Fruit fly (Drosophila melanogaster): ENCODE measurements around the gene CG34012.
A peak's percentile ranks its signal among the peaks of the same experiment; 100 is the strongest.

Gene CG34012

dm6 chr3L:11062441-11062840 is 46.9 kb downstream of the CG34012 start, which contains the start of gene CG32069 (continued):
- TF ChIP-seq CG13123 (GFP tag; optimal IDR thresholded peaks at IDR 0.05): no peak
- TF ChIP-seq fru (optimal IDR thresholded peaks at IDR 0.05): no peak
- TF ChIP-seq Sry-β (GFP tag; optimal IDR thresholded peaks at IDR 0.05): peak; percentile 81
- TF ChIP-seq tio (GFP tag; optimal IDR thresholded peaks at IDR 0.05): no peak
- no peak for TF ChIP-seq CG9797 (GFP tag; optimal IDR thresholded peaks at IDR 0.05)
- TF ChIP-seq MBD-R2 (GFP tag; IDR thresholded peaks at IDR 0.05): peak; percentile 73
- no peak for TF ChIP-seq CG12236 (GFP tag; optimal IDR thresholded peaks at IDR 0.05)
- no peak for TF ChIP-seq Mes4 (GFP tag; optimal IDR thresholded peaks at IDR 0.05)
- no peak for TF ChIP-seq Poxn (GFP tag; IDR thresholded peaks at IDR 0.05)
- no peak for TF ChIP-seq Camta (GFP tag; optimal IDR thresholded peaks at IDR 0.05)
- peak; percentile 36 for TF ChIP-seq CG15514 (GFP tag; optimal IDR thresholded peaks at IDR 0.05)
- TF ChIP-seq CG12071 (GFP tag; optimal IDR thresholded peaks at IDR 0.05): no peak
- TF ChIP-seq ewg (GFP tag; optimal IDR thresholded peaks at IDR 0.05): no peak
- no peak for TF ChIP-seq eyg (GFP tag; optimal IDR thresholded peaks at IDR 0.05)
- peak; percentile 0 for TF ChIP-seq HmgZ (tag; optimal IDR thresholded peaks at IDR 0.05)
- TF ChIP-seq E2f2 (GFP tag; IDR thresholded peaks at IDR 0.05): peak; percentile 88

- peak; percentile 16 for TF ChIP-seq CTCF (GFP tag; optimal IDR thresholded peaks at IDR 0.05)
- no peak for TF ChIP-seq CG11398 (GFP tag; optimal IDR thresholded peaks at IDR 0.05)
- no peak for TF ChIP-seq inv (GFP tag; IDR thresholded peaks at IDR 0.05; ENCODE audit: partially characterized antibody)
- no peak for TF ChIP-seq CG8089 (GFP tag; optimal IDR thresholded peaks at IDR 0.05)
- 0 out of 2 replicates have a peak, but pooled peaks have one; percentile 21 for TF ChIP-seq CG32767 (GFP tag; IDR thresholded peaks at IDR 0.05)
- TF ChIP-seq tio (GFP tag; optimal IDR thresholded peaks at IDR 0.05): peak; percentile 37
- TF ChIP-seq sna (GFP tag; IDR thresholded peaks at IDR 0.05; ENCODE audit: partially characterized antibody): no peak
- peak; percentile 27 for TF ChIP-seq en (GFP tag; optimal IDR thresholded peaks at IDR 0.05)
- no peak for TF ChIP-seq CG7928 (GFP tag; optimal IDR thresholded peaks at IDR 0.05)
- no peak for TF ChIP-seq crc (GFP tag; optimal IDR thresholded peaks at IDR 0.05)
- TF ChIP-seq CG31365 (tag; optimal IDR thresholded peaks at IDR 0.05): peak; percentile 24
- no peak for TF ChIP-seq Scr (GFP tag; IDR thresholded peaks at IDR 0.05; ENCODE audit: partially characterized antibody)
- TF ChIP-seq hkb (optimal IDR thresholded peaks at IDR 0.05): no peak
- TF ChIP-seq hkb (GFP tag; IDR thresholded peaks at IDR 0.05): peak; percentile 86
- TF ChIP-seq CG17328 (GFP tag; IDR thresholded peaks at IDR 0.05): peak; percentile 75
- peak; percentile 65 for TF ChIP-seq CG18476 (GFP tag; optimal IDR thresholded peaks at IDR 0.05)
- 0 out of 2 replicates have a peak, but pooled peaks have one; percentile 32 for TF ChIP-seq Nf-YA (GFP tag; IDR thresholded peaks at IDR 0.05)
- peak; percentile 5 to 88 for TF ChIP-seq Hr51 (GFP tag; optimal IDR thresholded peaks at IDR 0.05)
- TF ChIP-seq Hsf (GFP tag; optimal IDR thresholded peaks at IDR 0.05): peak; percentile 75
- peak; percentile 36 for TF ChIP-seq CG2875 (GFP tag; optimal IDR thresholded peaks at IDR 0.05)
- TF ChIP-seq CG13287 (GFP tag; IDR thresholded peaks at IDR 0.05; ENCODE audit: partially characterized antibody): 0 out of 2 replicates have a peak, but pooled peaks have one; percentile 14
- no peak for TF ChIP-seq zf30C (GFP tag; optimal IDR thresholded peaks at IDR 0.05)
- TF ChIP-seq gsb (GFP tag; IDR thresholded peaks at IDR 0.05): peak; percentile 74
- TF ChIP-seq org-1 (GFP tag; optimal IDR thresholded peaks at IDR 0.05): peak; percentile 63
- TF ChIP-seq pho (GFP tag; optimal IDR thresholded peaks at IDR 0.05): peak; percentile 29
- no peak for TF ChIP-seq cato (GFP tag; optimal IDR thresholded peaks at IDR 0.05; ENCODE audit: borderline replicate concordance)
- TF ChIP-seq Blimp-1 (GFP tag; optimal IDR thresholded peaks at IDR 0.05): peak; percentile 78
- peak; percentile 58 for TF ChIP-seq CG18619 (GFP tag; optimal IDR thresholded peaks at IDR 0.05)
- TF ChIP-seq ssp (GFP tag; IDR thresholded peaks at IDR 0.05): no peak
- no peak for TF ChIP-seq CG5953 (GFP tag; IDR thresholded peaks at IDR 0.05)
- TF ChIP-seq nom (GFP tag; optimal IDR thresholded peaks at IDR 0.05): peak; percentile 20
- TF ChIP-seq sd (tag; optimal IDR thresholded peaks at IDR 0.05): peak; percentile 67
- TF ChIP-seq CG9437 (GFP tag; optimal IDR thresholded peaks at IDR 0.05): peak; percentile 69
- peak; percentile 2 for TF ChIP-seq Sry-δ (GFP tag; optimal IDR thresholded peaks at IDR 0.05)
- TF ChIP-seq MTF-1 (GFP tag; optimal IDR thresholded peaks at IDR 0.05; ENCODE audit: borderline replicate concordance): peak; percentile 6
- TF ChIP-seq CG1792 (GFP tag; optimal IDR thresholded peaks at IDR 0.05): no peak
Measured at dm6 chr3L:11061200-11061599, 48.1 kb downstream of the CG34012 start, which contains the start of the genes CG6321 and Blos2. Gene CG6321, minus strand, starts transcription at chr3L:11061224. Gene Blos2, plus strand, starts transcription at chr3L:11061571.
